Fruit fly (Drosophila melanogaster) whole organism, prepupa: ENCODE results near the gene Art9.

Source experiments
- Blimp-1 ChIP-seq: fragments of 200-800 bp; sonication (Bioruptor generic); optimal IDR thresholded peaks from 3 replicates; lab custom pipeline; 2017; ENCODE audit warnings: missing biosample characterization, missing genetic modification characterization, mild to moderate bottlenecking, moderate library complexity, missing genetic modification reagents
- CG10631 ChIP-seq: fragments of 200-800 bp; sonication (Bioruptor generic); optimal IDR thresholded peaks from 2 replicates; lab custom pipeline; 2016; ENCODE audit warnings: missing biosample characterization, missing genetic modification characterization
- CG11294 ChIP-seq: fragments of 200-800 bp; sonication (Bioruptor generic); IDR thresholded peaks from 2 replicates; pipeline ENCODE4 v1.3.6; 2022; ENCODE audit warnings: missing biosample characterization, missing genetic modification characterization
- CG11762 ChIP-seq: fragments of 200-800 bp; sonication (Bioruptor generic); optimal IDR thresholded peaks from 3 replicates; lab custom pipeline; 2016; ENCODE audit warnings: missing biosample characterization, missing genetic modification characterization; ENCODE audit not compliant: insufficient read depth
- CG11902 ChIP-seq: fragments of 200-800 bp; sonication (Bioruptor generic); optimal IDR thresholded peaks from 3 replicates; lab custom pipeline; 2016; ENCODE audit warnings: missing biosample characterization, missing genetic modification characterization
- CG15336 ChIP-seq: fragments of 200-800 bp; sonication (Bioruptor generic); IDR thresholded peaks from 2 replicates; pipeline ENCODE4 v1.3.6; 2022; ENCODE audit warnings: missing biosample characterization, missing genetic modification characterization
- CG1621 ChIP-seq: fragments of 200-800 bp; sonication (Bioruptor generic); optimal IDR thresholded peaks from 3 replicates; lab custom pipeline; 2018; ENCODE audit warnings: missing biosample characterization, mild to moderate bottlenecking, missing genetic modification characterization
- CG16779 ChIP-seq: fragments of 200-800 bp; sonication (Bioruptor generic); optimal IDR thresholded peaks from 3 replicates; lab custom pipeline; 2017; ENCODE audit warnings: missing biosample characterization, mild to moderate bottlenecking, missing genetic modification characterization
- CG3032 ChIP-seq: fragments of 200-800 bp; optimal IDR thresholded peaks from 2 replicates; lab custom pipeline; 2019; ENCODE audit warnings: missing biosample characterization, mild to moderate bottlenecking, missing genetic modification characterization, moderate library complexity
- CG31627 ChIP-seq: fragments of 200-800 bp; sonication (Bioruptor generic); optimal IDR thresholded peaks from 3 replicates; lab custom pipeline; 2016; ENCODE audit warnings: missing biosample characterization, missing genetic modification characterization
- CG32006 ChIP-seq: fragments of 200-800 bp; sonication (Bioruptor generic); optimal IDR thresholded peaks from 3 replicates; lab custom pipeline; 2017; ENCODE audit warnings: missing biosample characterization, mild to moderate bottlenecking, missing genetic modification characterization
- CG34406 ChIP-seq: fragments of 200-800 bp; sonication (Bioruptor generic); optimal IDR thresholded peaks from 3 replicates; lab custom pipeline; 2016; ENCODE audit warnings: missing biosample characterization, missing genetic modification characterization
- CG3919 ChIP-seq: fragments of 200-800 bp; sonication (Bioruptor generic); optimal IDR thresholded peaks from 3 replicates; lab custom pipeline; 2016; ENCODE audit warnings: missing biosample characterization, missing genetic modification characterization
- CG4318 ChIP-seq: fragments of 200-800 bp; sonication (Bioruptor generic); optimal IDR thresholded peaks from 3 replicates; lab custom pipeline; 2017; ENCODE audit warnings: missing biosample characterization, mild to moderate bottlenecking, missing genetic modification characterization
- CG6163 ChIP-seq: fragments of 200-800 bp; sonication (Bioruptor generic); IDR thresholded peaks from 3 replicates; pipeline ENCODE4 v1.3.6; 2022; ENCODE audit warnings: missing biosample characterization, missing genetic modification characterization
- CG6276 ChIP-seq: fragments of 200-800 bp; sonication (Bioruptor generic); optimal IDR thresholded peaks from 2 replicates; lab custom pipeline; 2017; ENCODE audit warnings: missing biosample characterization, mild to moderate bottlenecking, missing genetic modification characterization
- CG6808 ChIP-seq: fragments of 200-800 bp; sonication (Bioruptor generic); optimal IDR thresholded peaks from 3 replicates; lab custom pipeline; 2017; ENCODE audit warnings: missing biosample characterization, missing genetic modification characterization, mild to moderate bottlenecking, moderate library complexity, missing genetic modification reagents
- CG7368 ChIP-seq: fragments of 200-800 bp; sonication (Bioruptor generic); optimal IDR thresholded peaks from 3 replicates; lab custom pipeline; 2016; ENCODE audit warnings: missing biosample characterization, missing genetic modification characterization
- CG8119 ChIP-seq: fragments of 200-800 bp; sonication (Bioruptor generic); IDR thresholded peaks from 3 replicates; pipeline ENCODE4 v1.3.6; 2022; ENCODE audit warnings: missing biosample characterization, missing genetic modification characterization
- CG8319 ChIP-seq: fragments of 200-800 bp; sonication (Bioruptor generic); optimal IDR thresholded peaks from 3 replicates; lab custom pipeline; 2016; ENCODE audit warnings: missing biosample characterization, missing genetic modification characterization
- CG9139 ChIP-seq: fragments of 200-800 bp; sonication (Bioruptor generic); optimal IDR thresholded peaks from 3 replicates; lab custom pipeline; 2017; ENCODE audit warnings: missing biosample characterization, mild to moderate bottlenecking, missing genetic modification characterization
- Eip93F ChIP-seq: fragments of 200-800 bp; sonication (Bioruptor generic); optimal IDR thresholded peaks from 2 replicates; lab custom pipeline; 2016; ENCODE audit warnings: missing biosample characterization, mild to moderate bottlenecking, missing genetic modification characterization
- Ets21C ChIP-seq: fragments of 200-800 bp; sonication (Bioruptor generic); optimal IDR thresholded peaks from 3 replicates; lab custom pipeline; 2016; ENCODE audit warnings: missing biosample characterization, missing genetic modification characterization
- Gug ChIP-seq: fragments of 200-800 bp; sonication (Bioruptor generic); IDR thresholded peaks from 2 replicates; pipeline ENCODE4 v1.3.6; 2022; ENCODE audit warnings: missing biosample characterization, missing genetic modification characterization
- Hr4 ChIP-seq: fragments of 200-800 bp; sonication (Bioruptor generic); optimal IDR thresholded peaks from 3 replicates; lab custom pipeline; 2016; ENCODE audit warnings: missing biosample characterization, missing genetic modification characterization
- Met ChIP-seq: fragments of 200-800 bp; sonication (Bioruptor generic); optimal IDR thresholded peaks from 3 replicates; lab custom pipeline; 2016; ENCODE audit warnings: missing biosample characterization, missing genetic modification characterization
- OdsH ChIP-seq: fragments of 200-800 bp; sonication (Bioruptor generic); optimal IDR thresholded peaks from 3 replicates; lab custom pipeline; 2016; ENCODE audit warnings: missing biosample characterization, missing genetic modification characterization
- Smox ChIP-seq: fragments of 200-800 bp; sonication (Bioruptor generic); optimal IDR thresholded peaks from 3 replicates; lab custom pipeline; 2016; ENCODE audit warnings: missing biosample characterization, missing genetic modification characterization
- Sox102F ChIP-seq: fragments of 200-800 bp; sonication (Bioruptor generic); optimal IDR thresholded peaks from 2 replicates; lab custom pipeline; 2016; ENCODE audit warnings: missing biosample characterization, mild to moderate bottlenecking, missing genetic modification characterization
- Sox14 ChIP-seq: fragments of 200-800 bp; sonication (Bioruptor generic); optimal IDR thresholded peaks from 3 replicates; lab custom pipeline; 2016; ENCODE audit warnings: missing biosample characterization, missing genetic modification characterization
- achi ChIP-seq: fragments of 200-800 bp; sonication (Bioruptor generic); optimal IDR thresholded peaks from 3 replicates; lab custom pipeline; 2016; ENCODE audit warnings: missing biosample characterization, missing genetic modification characterization
- acj6 ChIP-seq: fragments of 200-800 bp; sonication (Bioruptor generic); optimal IDR thresholded peaks from 3 replicates; lab custom pipeline; 2016; ENCODE audit warnings: missing biosample characterization, missing genetic modification characterization
- cyc ChIP-seq: fragments of 200-800 bp; sonication (Bioruptor generic); optimal IDR thresholded peaks from 3 replicates; lab custom pipeline; 2016; ENCODE audit warnings: missing biosample characterization, missing genetic modification characterization
- dac ChIP-seq: fragments of 200-800 bp; sonication (Bioruptor generic); optimal IDR thresholded peaks from 2 replicates; lab custom pipeline; 2017; ENCODE audit warnings: missing biosample characterization, mild to moderate bottlenecking, missing genetic modification characterization
- dsx ChIP-seq: fragments of 200-800 bp; optimal IDR thresholded peaks from 3 replicates; lab custom pipeline; 2019; ENCODE audit warnings: missing biosample characterization, mild to moderate bottlenecking, missing genetic modification characterization, moderate library complexity; ENCODE audit not compliant: poor library complexity, severe bottlenecking
- esn ChIP-seq: fragments of 200-800 bp; sonication (Bioruptor generic); optimal IDR thresholded peaks from 2 replicates; lab custom pipeline; 2016; ENCODE audit warnings: missing biosample characterization, mild to moderate bottlenecking, missing genetic modification characterization, moderate library complexity
- fd59A ChIP-seq: fragments of 200-800 bp; sonication (Bioruptor generic); optimal IDR thresholded peaks from 2 replicates; lab custom pipeline; 2017; ENCODE audit warnings: missing biosample characterization, mild to moderate bottlenecking, missing genetic modification characterization, missing genetic modification reagents
- fd85E ChIP-seq: fragments of 200-800 bp; sonication (Bioruptor generic); optimal IDR thresholded peaks from 3 replicates; lab custom pipeline; 2016; ENCODE audit warnings: missing biosample characterization, missing genetic modification characterization
- lz ChIP-seq: fragments of 200-800 bp; sonication (Bioruptor generic); optimal IDR thresholded peaks from 3 replicates; lab custom pipeline; 2016; ENCODE audit warnings: missing biosample characterization, missing genetic modification characterization
- net ChIP-seq: fragments of 200-800 bp; sonication (Bioruptor generic); optimal IDR thresholded peaks from 3 replicates; lab custom pipeline; 2016; ENCODE audit warnings: missing biosample characterization, missing genetic modification characterization
- salr ChIP-seq, 2 experiments: fragments of 200-800 bp; sonication (Bioruptor generic); optimal IDR thresholded peaks; 3 replicates each; lab custom pipeline; 2016 to 2018; ENCODE audit warnings: missing biosample characterization in 2 of 2, missing genetic modification characterization in 2 of 2, mild to moderate bottlenecking in 1 of 2
- spab ChIP-seq: fragments of 200-800 bp; sonication (Bioruptor generic); optimal IDR thresholded peaks from 2 replicates; lab custom pipeline; 2017; ENCODE audit warnings: missing biosample characterization, mild to moderate bottlenecking, missing genetic modification characterization, missing genetic modification reagents
- ss ChIP-seq, 2 experiments: fragments of 200-800 bp; sonication (Bioruptor generic); optimal IDR thresholded peaks; 2 replicates in 1 of 2; 3 replicates in 1 of 2; lab custom pipeline; 2017 to 2018; ENCODE audit warnings: mild to moderate bottlenecking in 2 of 2, missing biosample characterization in 2 of 2, missing genetic modification characterization in 2 of 2, moderate library complexity in 1 of 2
- svp ChIP-seq: fragments of 200-800 bp; sonication (Bioruptor generic); peaks from one replicate; lab custom pipeline; 2016; ENCODE audit warnings: missing biosample characterization, missing genetic modification characterization
- topi ChIP-seq: fragments of 200-800 bp; sonication (Bioruptor generic); optimal IDR thresholded peaks from 3 replicates; lab custom pipeline; 2016; ENCODE audit warnings: missing biosample characterization, missing genetic modification characterization
- vri ChIP-seq: fragments of 200-800 bp; sonication (Bioruptor generic); optimal IDR thresholded peaks from 3 replicates; lab custom pipeline; 2016; ENCODE audit warnings: missing biosample characterization, mild to moderate bottlenecking, missing genetic modification characterization

The Art9 gene

dm6 chr3R:13984922-13985581 lies 41.8 kb upstream of the Art9 start (continued):
- TF ChIP-seq CG4318 (GFP tag; lab: Kevin White, UChicago) (peak; percentile 64), CG6808 (GFP tag; lab: Kevin White, UChicago) (peak; percentile 88), Smox (GFP tag; lab: Kevin White, UChicago) (peak; percentile 61), CG7368 (peak; percentile 62), spab (GFP tag; lab: Kevin White, UChicago) (peak; percentile 84), CG31627 (peak; percentile 59), fd85E (GFP tag; lab: Kevin White, UChicago) (no peak), CG8319 (peak; percentile 68), fd59A (GFP tag; lab: Kevin White, UChicago) (peak; percentile 73), OdsH (peak; percentile 85), lz (peak; percentile 73), achi (peak; percentile 86)

DNA sequence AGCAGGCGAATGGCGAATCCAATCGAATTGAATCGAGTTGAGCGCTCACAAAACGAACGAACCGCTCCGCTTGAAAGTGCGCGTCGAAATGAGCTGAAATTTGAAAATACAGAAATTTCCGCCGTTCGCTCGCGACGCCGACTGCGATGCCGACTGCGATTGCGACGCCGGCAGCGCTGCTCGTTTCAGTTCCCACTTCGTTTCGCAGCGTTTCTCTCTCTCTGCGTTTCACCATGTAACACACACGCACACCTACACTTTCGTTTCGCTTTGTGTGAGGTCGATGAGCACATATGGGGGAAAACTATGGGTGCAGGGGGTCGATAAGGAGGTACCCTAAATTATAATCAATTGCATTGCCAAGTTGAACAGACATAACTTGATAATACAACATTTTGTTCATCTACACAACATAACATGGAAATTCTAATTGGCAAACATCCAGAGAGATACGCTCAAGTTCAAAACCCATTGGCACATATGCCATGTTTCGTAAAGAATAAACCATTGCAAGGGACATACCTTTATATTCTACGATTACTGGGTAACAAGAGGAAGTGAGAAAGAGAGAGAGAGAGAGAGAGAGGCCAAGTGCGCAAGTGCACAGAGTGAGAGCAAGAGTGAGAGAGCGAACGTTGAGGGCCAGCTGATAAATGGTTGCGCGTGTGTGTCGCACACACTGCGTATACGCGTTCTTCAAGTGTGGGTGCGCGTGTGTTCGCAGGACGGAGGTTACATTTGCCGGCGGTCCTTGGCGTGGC lies 40.2 kb upstream of the Art9 start:
- peak; percentile 88 for TF ChIP-seq CG11294 (GFP tag; lab: Robert Waterston, UW)
- TF ChIP-seq vri (GFP tag; lab: Kevin White, UChicago) = peak; percentile 97
- TF ChIP-seq CG3919 (GFP tag; lab: Kevin White, UChicago) = peak; percentile 97
- peak; percentile 97 for TF ChIP-seq acj6 (GFP tag; lab: Kevin White, UChicago)
- peak; percentile 96 for TF ChIP-seq CG11902 (GFP tag; lab: Kevin White, UChicago)
- peak; percentile 93 for TF ChIP-seq fd85E (GFP tag; lab: Kevin White, UChicago)
- peak; percentile 91 for TF ChIP-seq CG1621 (tag; lab: Kevin White, UChicago)
- TF ChIP-seq esn (GFP tag; lab: Kevin White, UChicago) = peak; percentile 98
- peak; percentile 92 for TF ChIP-seq CG8319
- peak; percentile 89 for TF ChIP-seq fd59A (GFP tag; lab: Kevin White, UChicago)
- TF ChIP-seq Eip93F (GFP tag; lab: Kevin White, UChicago) = peak; percentile 73
- peak; percentile 90 for TF ChIP-seq CG4318 (GFP tag; lab: Kevin White, UChicago)
- TF ChIP-seq dac (GFP tag; lab: Kevin White, UChicago) = peak; percentile 89
- peak; percentile 92 for TF ChIP-seq ss (GFP tag; optimal IDR thresholded peaks at IDR 0.05; lab: Kevin White, UChicago)
- peak; percentile 95 for TF ChIP-seq Ets21C (GFP tag; lab: Kevin White, UChicago)
- peak; percentile 95 for TF ChIP-seq CG8119 (GFP tag; lab: Robert Waterston, UW)
- peak; percentile 95 for TF ChIP-seq CG34406 (GFP tag; lab: Kevin White, UChicago)
- TF ChIP-seq salr (GFP tag; optimal IDR thresholded peaks at IDR 0.05; lab: Kevin White, UChicago) = peak; percentile 91 to 96
- peak; percentile 97 for TF ChIP-seq lz
- TF ChIP-seq CG16779 (tag; lab: Kevin White, UChicago) = peak; percentile 92
- TF ChIP-seq Hr4 = peak; percentile 95
- peak; percentile 97 for TF ChIP-seq cyc (GFP tag; lab: Kevin White, UChicago)
- TF ChIP-seq Sox102F = peak; percentile 98
- peak; percentile 86 for TF ChIP-seq CG11762
- TF ChIP-seq CG15336 (GFP tag; lab: Robert Waterston, UW) = peak; percentile 94
- peak; percentile 98 for TF ChIP-seq CG31627
- peak; percentile 96 for TF ChIP-seq Met
- TF ChIP-seq CG6163 (GFP tag; lab: Robert Waterston, UW) = peak; percentile 92
- peak; percentile 96 for TF ChIP-seq net (GFP tag; lab: Kevin White, UChicago)
- peak; percentile 93 for TF ChIP-seq CG3032 (tag; lab: Kevin White, UChicago)
- peak; percentile 91 for TF ChIP-seq dsx (GFP tag; lab: Kevin White, UChicago)
- TF ChIP-seq Gug (GFP tag; lab: Robert Waterston, UW) = peak; percentile 90
- TF ChIP-seq topi (GFP tag; lab: Kevin White, UChicago) = peak; percentile 97
- peak; percentile 85 for TF ChIP-seq CG6276
- peak; percentile 85 for TF ChIP-seq CG9139 (GFP tag; lab: Kevin White, UChicago)
- TF ChIP-seq svp (GFP tag; lab: Kevin White, UChicago) = peak; percentile 99
- peak; percentile 96 for TF ChIP-seq CG32006 (GFP tag; lab: Kevin White, UChicago)
- TF ChIP-seq CG10631 (GFP tag; lab: Kevin White, UChicago) = peak; percentile 95
- TF ChIP-seq Blimp-1 = peak; percentile 91
- TF ChIP-seq Sox14 (GFP tag; lab: Kevin White, UChicago) = peak; percentile 97
